Fruit fly (Drosophila melanogaster): ENCODE results near the gene GluProRS.

- no peak for TF ChIP-seq CG8478 (optimal IDR thresholded peaks at IDR 0.05)
- TF ChIP-seq CTCF (optimal IDR thresholded peaks at IDR 0.05), result no peak
Measured at dm6 chr3R:24001150-24001549, 43.0 kb upstream of the GluProRS start.
